Fruit fly (Drosophila melanogaster) whole organism, embryonic: ENCODE data around the gene CG10959.

ENCODE experiments used
- Atf3 ChIP-seq: fragments of 200-800 bp; sonication (Bioruptor generic); optimal IDR thresholded peaks from 3 replicates; lab custom pipeline; 2016; ENCODE audit warnings: missing biosample characterization, missing genetic modification characterization
- BtbVII ChIP-seq: fragments of 200-800 bp; sonication (Bioruptor generic); optimal IDR thresholded peaks from 3 replicates; lab custom pipeline; 2017; ENCODE audit warnings: missing biosample characterization, mild to moderate bottlenecking, missing genetic modification characterization
- C15 ChIP-seq: fragments of 200-800 bp; sonication (Bioruptor generic); IDR thresholded peaks from 3 replicates; pipeline ENCODE4 v1.3.6; 2022; ENCODE audit warnings: missing biosample characterization, missing genetic modification characterization
- CG12299 ChIP-seq: fragments of 200-800 bp; sonication (Bioruptor generic); optimal IDR thresholded peaks from 2 replicates; lab custom pipeline; 2018; ENCODE audit warnings: missing biosample characterization, mild to moderate bottlenecking, missing genetic modification characterization
- CG17361 ChIP-seq: fragments of 200-800 bp; sonication (Bioruptor generic); IDR thresholded peaks from 3 replicates; pipeline ENCODE4 v1.3.6; 2022; ENCODE audit warnings: missing biosample characterization, missing genetic modification characterization
- CG18262 ChIP-seq: fragments of 200-800 bp; optimal IDR thresholded peaks from 3 replicates; lab custom pipeline; 2019; ENCODE audit warnings: missing biosample characterization, mild to moderate bottlenecking, missing genetic modification characterization, moderate library complexity
- CG2120 ChIP-seq: fragments of 200-800 bp; sonication (Bioruptor generic); optimal IDR thresholded peaks from 3 replicates; lab custom pipeline; 2016; ENCODE audit warnings: missing biosample characterization, missing genetic modification characterization
- CG31224 ChIP-seq: fragments of 200-800 bp; sonication (Bioruptor generic); IDR thresholded peaks from 2 replicates; pipeline ENCODE4 v1.3.6; 2022; ENCODE audit warnings: missing biosample characterization, missing genetic modification characterization
- CG31441 ChIP-seq: fragments of 200-800 bp; sonication (Bioruptor generic); IDR thresholded peaks from 2 replicates; pipeline ENCODE4 v1.3.6; 2022; ENCODE audit warnings: missing biosample characterization, missing genetic modification characterization
- CG3407 ChIP-seq: fragments of 200-800 bp; sonication (Bioruptor generic); optimal IDR thresholded peaks from 2 replicates; lab custom pipeline; 2018; ENCODE audit warnings: missing biosample characterization, mild to moderate bottlenecking, missing genetic modification characterization
- CG3726 ChIP-seq: fragments of 200-800 bp; sonication (Bioruptor generic); IDR thresholded peaks from 3 replicates; pipeline ENCODE4, ENCODE4 v1.3.6; 2022; ENCODE audit warnings: missing biosample characterization, missing genetic modification characterization
- CG3838 ChIP-seq: fragments of 200-800 bp; sonication (Bioruptor generic); optimal IDR thresholded peaks from 3 replicates; lab custom pipeline; 2016; ENCODE audit warnings: missing biosample characterization, missing genetic modification characterization
- CG3995 ChIP-seq: fragments of 200-800 bp; sonication (Bioruptor generic); optimal IDR thresholded peaks from 3 replicates; lab custom pipeline; 2016; ENCODE audit warnings: missing biosample characterization, missing genetic modification characterization
- CG5180 ChIP-seq: fragments of 200-800 bp; sonication (Bioruptor generic); optimal IDR thresholded peaks from 3 replicates; lab custom pipeline; 2017; ENCODE audit warnings: missing biosample characterization, missing genetic modification characterization, mild to moderate bottlenecking, moderate library complexity, missing genetic modification reagents
- CG5245 ChIP-seq: fragments of 200-800 bp; sonication (Bioruptor generic); optimal IDR thresholded peaks from 3 replicates; lab custom pipeline; 2016; ENCODE audit warnings: missing biosample characterization, missing genetic modification characterization
- CG7745 ChIP-seq: fragments of 200-800 bp; sonication (Bioruptor generic); optimal IDR thresholded peaks from 2 replicates; lab custom pipeline; 2018; ENCODE audit warnings: missing biosample characterization, mild to moderate bottlenecking, missing genetic modification characterization, moderate library complexity
- CG7928 ChIP-seq: fragments of 200-800 bp; sonication (Bioruptor generic); optimal IDR thresholded peaks from 2 replicates; lab custom pipeline; 2017; ENCODE audit warnings: missing biosample characterization, mild to moderate bottlenecking, missing genetic modification characterization
- CG8359 ChIP-seq: fragments of 200-800 bp; sonication (Bioruptor generic); optimal IDR thresholded peaks from 2 replicates; lab custom pipeline; 2017; ENCODE audit warnings: missing biosample characterization, mild to moderate bottlenecking, missing genetic modification characterization, borderline replicate concordance
- CG8765 ChIP-seq: fragments of 200-800 bp; sonication (Bioruptor generic); IDR thresholded peaks from 2 replicates; pipeline ENCODE4 v1.3.6; 2022; ENCODE audit warnings: missing biosample characterization, missing genetic modification characterization
- CG8924 ChIP-seq: fragments of 200-800 bp; optimal IDR thresholded peaks from 3 replicates; lab custom pipeline; 2019; ENCODE audit warnings: missing biosample characterization, mild to moderate bottlenecking, missing genetic modification characterization, moderate library complexity
- CTCF ChIP-seq: fragments of 200-800 bp; sonication (Bioruptor generic); optimal IDR thresholded peaks from 2 replicates; lab custom pipeline; 2017; ENCODE audit warnings: missing biosample characterization, mild to moderate bottlenecking, missing genetic modification characterization, moderate library complexity
- Camta ChIP-seq: fragments of 200-800 bp; sonication (Bioruptor generic); optimal IDR thresholded peaks from 2 replicates; lab custom pipeline; 2016; ENCODE audit warnings: missing biosample characterization, missing genetic modification characterization
- CoRest ChIP-seq: fragments of 200-800 bp; sonication (Bioruptor generic); optimal IDR thresholded peaks from 3 replicates; lab custom pipeline; 2018; ENCODE audit warnings: missing biosample characterization, mild to moderate bottlenecking, missing genetic modification characterization, moderate library complexity
- Doc2 ChIP-seq: fragments of 200-800 bp; sonication (Bioruptor generic); IDR thresholded peaks from 2 replicates; pipeline ENCODE4 v1.3.6; 2022; ENCODE audit warnings: missing biosample characterization, missing genetic modification characterization
- H2.0 ChIP-seq: fragments of 200-800 bp; sonication (Bioruptor generic); IDR thresholded peaks from 2 replicates; pipeline ENCODE4 v1.3.6; 2022; ENCODE audit warnings: missing biosample characterization, missing genetic modification characterization
- Sox100B ChIP-seq: fragments of 200-800 bp; sonication (Bioruptor generic); optimal IDR thresholded peaks from 3 replicates; lab custom pipeline; 2018; ENCODE audit warnings: missing biosample characterization, mild to moderate bottlenecking, missing genetic modification characterization
- al ChIP-seq: fragments of 200-800 bp; sonication (Bioruptor generic); IDR thresholded peaks from 2 replicates; pipeline ENCODE4 v1.3.6; 2022; ENCODE audit warnings: missing biosample characterization, missing genetic modification characterization
- bbx ChIP-seq: fragments of 200-800 bp; sonication (Bioruptor generic); IDR thresholded peaks from 2 replicates; pipeline ENCODE4 v1.3.6; 2022; ENCODE audit warnings: missing biosample characterization, missing genetic modification characterization; ENCODE audit not compliant: partially characterized antibody
- chinmo ChIP-seq: fragments of 200-800 bp; sonication (Bioruptor generic); IDR thresholded peaks from 4 replicates; pipeline ENCODE4 v1.3.6; 2022; ENCODE audit warnings: missing biosample characterization, missing genetic modification characterization; ENCODE audit not compliant: partially characterized antibody
- cwo ChIP-seq: fragments of 200-800 bp; sonication (Bioruptor generic); optimal IDR thresholded peaks from 3 replicates; lab custom pipeline; 2017; ENCODE audit warnings: missing biosample characterization, missing genetic modification characterization, mild to moderate bottlenecking, moderate library complexity, missing genetic modification reagents
- dimm ChIP-seq: fragments of 200-800 bp; sonication (Bioruptor generic); IDR thresholded peaks from 2 replicates; pipeline ENCODE4 v1.3.6; 2022; ENCODE audit warnings: missing biosample characterization, missing genetic modification characterization
- dmrt99B ChIP-seq: fragments of 200-800 bp; sonication (Bioruptor generic); optimal IDR thresholded peaks from 2 replicates; lab custom pipeline; 2018; ENCODE audit warnings: missing biosample characterization, mild to moderate bottlenecking, missing genetic modification characterization, moderate library complexity
- fd96Cb ChIP-seq: fragments of 200-800 bp; sonication (Bioruptor generic); optimal IDR thresholded peaks from 2 replicates; lab custom pipeline; 2018; ENCODE audit warnings: missing biosample characterization, mild to moderate bottlenecking, missing genetic modification characterization, moderate library complexity
- grau ChIP-seq: fragments of 200-800 bp; optimal IDR thresholded peaks from 3 replicates; lab custom pipeline; 2019; ENCODE audit warnings: missing biosample characterization, mild to moderate bottlenecking, missing genetic modification characterization, moderate library complexity
- gro ChIP-seq: fragments of 200-800 bp; sonication (Bioruptor generic); optimal IDR thresholded peaks from 2 replicates; lab custom pipeline; 2016; ENCODE audit warnings: missing biosample characterization, missing genetic modification characterization
- insv ChIP-seq, 2 experiments: fragments of 200-800 bp; sonication (Bioruptor generic); optimal IDR thresholded peaks; 3 replicates each; lab custom pipeline; 2016 to 2018; ENCODE audit warnings: missing biosample characterization in 2 of 2, missing genetic modification characterization in 2 of 2
- inv ChIP-seq: fragments of 200-800 bp; sonication (Bioruptor generic); IDR thresholded peaks from 2 replicates; pipeline ENCODE4 v1.3.6; 2022; ENCODE audit warnings: missing biosample characterization, missing genetic modification characterization; ENCODE audit not compliant: partially characterized antibody
- jumu ChIP-seq: fragments of 200-800 bp; sonication (Bioruptor generic); optimal IDR thresholded peaks from 3 replicates; lab custom pipeline; 2016; ENCODE audit warnings: missing biosample characterization, missing genetic modification characterization
- maf-S ChIP-seq: fragments of 200-800 bp; sonication (Bioruptor generic); optimal IDR thresholded peaks from 2 replicates; lab custom pipeline; 2016; ENCODE audit warnings: missing biosample characterization, missing genetic modification characterization
- peb ChIP-seq: fragments of 200-800 bp; sonication (Bioruptor generic); IDR thresholded peaks from 2 replicates; pipeline ENCODE4 v1.3.6; 2022; ENCODE audit warnings: missing biosample characterization, missing genetic modification characterization
- phol ChIP-seq: fragments of 200-800 bp; sonication (Bioruptor generic); optimal IDR thresholded peaks from 3 replicates; lab custom pipeline; 2018; ENCODE audit warnings: missing biosample characterization, mild to moderate bottlenecking, missing genetic modification characterization, moderate library complexity
- rib ChIP-seq: fragments of 200-800 bp; sonication (Bioruptor generic); IDR thresholded peaks from 2 replicates; pipeline ENCODE4 v1.3.6; 2022; ENCODE audit warnings: missing biosample characterization, missing genetic modification characterization
- run ChIP-seq: fragments of 200-800 bp; sonication (Bioruptor generic); optimal IDR thresholded peaks from 3 replicates; lab custom pipeline; 2018; ENCODE audit warnings: missing biosample characterization, mild to moderate bottlenecking, missing genetic modification characterization
- sim ChIP-seq: fragments of 200-800 bp; sonication (Bioruptor generic); IDR thresholded peaks from 2 replicates; pipeline ENCODE4 v1.3.6; 2022; ENCODE audit warnings: missing biosample characterization, missing genetic modification characterization
- sna ChIP-seq: fragments of 200-800 bp; sonication (Bioruptor generic); IDR thresholded peaks from 2 replicates; pipeline ENCODE4 v1.3.6; 2022; ENCODE audit warnings: missing biosample characterization, missing genetic modification characterization; ENCODE audit not compliant: partially characterized antibody
- so ChIP-seq: fragments of 200-800 bp; sonication (Bioruptor generic); IDR thresholded peaks from 3 replicates; pipeline ENCODE4 v1.3.6; 2022; ENCODE audit warnings: missing biosample characterization, missing genetic modification characterization
- ssp ChIP-seq: fragments of 200-800 bp; sonication (Bioruptor generic); IDR thresholded peaks from 2 replicates; pipeline ENCODE4 v1.3.6; 2022; ENCODE audit warnings: missing biosample characterization, missing genetic modification characterization
- unc-4 ChIP-seq: fragments of 200-800 bp; sonication (Bioruptor generic); IDR thresholded peaks from 2 replicates; pipeline ENCODE4 v1.3.6; 2022; ENCODE audit warnings: missing biosample characterization, missing genetic modification characterization; ENCODE audit not compliant: partially characterized antibody
- vvl ChIP-seq: fragments of 200-800 bp; sonication (Bioruptor generic); IDR thresholded peaks from 2 replicates; pipeline ENCODE4 v1.3.6; 2022; ENCODE audit warnings: missing biosample characterization, missing genetic modification characterization
- yki ChIP-seq: fragments of >200 bp; optimal IDR thresholded peaks from 3 replicates; lab custom pipeline; 2018
- zfh1 ChIP-seq: fragments of 200-800 bp; sonication (Bioruptor generic); IDR thresholded peaks from 3 replicates; pipeline ENCODE4 v1.3.6; 2022; ENCODE audit warnings: missing biosample characterization, missing genetic modification characterization
- zfh2 ChIP-seq: fragments of 200-800 bp; sonication (Bioruptor generic); optimal IDR thresholded peaks from 2 replicates; lab custom pipeline; 2016; ENCODE audit warnings: missing biosample characterization, missing genetic modification characterization

The CG10959 gene

dm6 chrX:8143537-8143936, 5.0 kb upstream of the CG10959 start, which contains the start of gene CG17982 (continued):
- TF ChIP-seq CG31441 (GFP tag; lab: Robert Waterston, UW) = peak; percentile 80
- peak; percentile 85 for TF ChIP-seq zfh1 (GFP tag; lab: Robert Waterston, UW)
- peak; percentile 70 for TF ChIP-seq CG3407 (GFP tag; lab: Kevin White, UChicago)
- peak; percentile 87 for TF ChIP-seq vvl (GFP tag; lab: Robert Waterston, UW)
- TF ChIP-seq chinmo (GFP tag; lab: Robert Waterston, UW) = no peak
- peak; percentile 86 for TF ChIP-seq CoRest (tag; lab: Kevin White, UChicago)
- peak; percentile 66 for TF ChIP-seq run (tag; lab: Kevin White, UChicago)
- TF ChIP-seq cwo (GFP tag; lab: Kevin White, UChicago) = peak; percentile 71
- no peak for TF ChIP-seq CG7745 (tag; lab: Kevin White, UChicago)
- TF ChIP-seq CG31224 = peak; percentile 65
- peak; percentile 86 for TF ChIP-seq CG12299 (tag; lab: Kevin White, UChicago)
- TF ChIP-seq bbx = peak; percentile 10; the same call in 1 of the 2 replicates
- peak; percentile 77 for TF ChIP-seq jumu (GFP tag; lab: Kevin White, UChicago)
- peak; percentile 61 for TF ChIP-seq CG3838 (GFP tag; lab: Kevin White, UChicago)
- TF ChIP-seq insv (GFP tag; optimal IDR thresholded peaks at IDR 0.05; lab: Kevin White, UChicago) = peak in 1 of 2 experiments; percentile 61
- TF ChIP-seq BtbVII = peak; percentile 82
- TF ChIP-seq Atf3 (GFP tag; lab: Kevin White, UChicago) = peak; percentile 64
- no peak for TF ChIP-seq sim
- peak; percentile 44; the same call in 1 of the 2 replicates for TF ChIP-seq CG8765 (GFP tag; lab: Robert Waterston, UW)
- TF ChIP-seq fd96Cb = peak; percentile 81
- TF ChIP-seq peb (GFP tag; lab: Robert Waterston, UW) = no peak
- TF ChIP-seq dimm (GFP tag; lab: Robert Waterston, UW) = no peak
- peak; percentile 77; the same call in 2 of the 3 replicates for TF ChIP-seq so (GFP tag; lab: Robert Waterston, UW)
- TF ChIP-seq CG18262 (tag; lab: Kevin White, UChicago) = peak; percentile 96
- peak; percentile 78 for TF ChIP-seq Camta (GFP tag; lab: Kevin White, UChicago)
- TF ChIP-seq phol (tag; lab: Kevin White, UChicago) = peak; percentile 86
- TF ChIP-seq CG2120 (GFP tag; lab: Kevin White, UChicago) = peak; percentile 98
- peak; percentile 64; the same call in 1 of the 2 replicates for TF ChIP-seq rib
- peak; percentile 51 for TF ChIP-seq CG5245 (GFP tag; lab: Kevin White, UChicago)
- peak; percentile 46 for TF ChIP-seq CG5180
- TF ChIP-seq CG8359 (GFP tag; lab: Kevin White, UChicago) = peak; percentile 4
- peak; percentile 68; the same call in 1 of the 3 replicates for TF ChIP-seq CG3726 (GFP tag; lab: Robert Waterston, UW)
- peak; percentile 51; the same call in 1 of the 3 replicates for TF ChIP-seq C15
- peak; percentile 17 for TF ChIP-seq CTCF (GFP tag; lab: Kevin White, UChicago)
- no peak for TF ChIP-seq Doc2 (GFP tag; lab: Robert Waterston, UW)
- TF ChIP-seq zfh2 = peak; percentile 88
- peak; percentile 20; the same call in 1 of the 2 replicates for TF ChIP-seq ssp
- peak; percentile 80 for TF ChIP-seq maf-S (GFP tag; lab: Kevin White, UChicago)
- TF ChIP-seq al = peak; percentile 71
- TF ChIP-seq Sox100B (GFP tag; lab: Kevin White, UChicago) = no peak
- peak; percentile 87 for TF ChIP-seq CG8924 (tag; lab: Kevin White, UChicago)
- TF ChIP-seq gro (GFP tag; lab: Kevin White, UChicago) = peak; percentile 89
- no peak for TF ChIP-seq yki (lab: Kevin White, UChicago)
- TF ChIP-seq H2.0 = peak; percentile 79
- peak; percentile 85 for TF ChIP-seq grau (tag; lab: Kevin White, UChicago)
- peak; percentile 50 for TF ChIP-seq CG3995 (GFP tag; lab: Kevin White, UChicago)
- TF ChIP-seq inv (GFP tag; lab: Robert Waterston, UW) = no peak
- peak; percentile 82 for TF ChIP-seq CG17361
- peak; percentile 47 for TF ChIP-seq CG7928 (GFP tag; lab: Kevin White, UChicago)
- peak; percentile 84 for TF ChIP-seq dmrt99B
- no peak for TF ChIP-seq unc-4 (GFP tag; lab: Robert Waterston, UW)
- no peak for TF ChIP-seq sna (GFP tag; lab: Robert Waterston, UW)
